Fruit fly (Drosophila melanogaster): ENCODE results near the gene CG13482.

The CG13482 gene

DNA sequence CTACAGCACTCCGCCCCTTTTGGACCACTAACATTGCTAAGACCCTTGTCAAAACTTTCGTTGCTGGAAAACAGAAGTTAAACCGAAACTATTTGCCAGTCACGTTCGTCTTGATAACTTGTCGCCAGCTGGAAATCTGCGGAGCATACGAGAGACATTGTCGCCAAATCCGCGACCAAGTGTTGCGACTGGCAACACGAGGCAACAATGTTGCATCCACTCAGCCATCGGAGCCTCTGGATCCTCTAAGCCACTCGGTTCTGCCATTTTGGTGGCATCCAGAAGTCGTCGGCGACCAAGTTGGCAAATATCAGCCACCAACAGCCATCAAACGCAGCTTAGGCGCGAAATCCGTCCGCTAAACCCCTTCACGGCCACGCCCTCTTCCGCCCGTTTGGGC lies 46.7 kb downstream of the CG13482 start:
- TF ChIP-seq Abd-B (GFP tag; optimal IDR thresholded peaks at IDR 0.05) (no peak), Vsx2 (GFP tag; optimal IDR thresholded peaks at IDR 0.05; ENCODE audit: partially characterized antibody) (no peak), Dif (GFP tag; optimal IDR thresholded peaks at IDR 0.05; ENCODE audit: partially characterized antibody) (no peak), tai (GFP tag; optimal IDR thresholded peaks at IDR 0.05) (no peak), rgr (GFP tag; optimal IDR thresholded peaks at IDR 0.05) (no peak), HLH106 (tag; optimal IDR thresholded peaks at IDR 0.05) (no peak), Rel (GFP tag; optimal IDR thresholded peaks at IDR 0.05) (no peak), Rel (tag; optimal IDR thresholded peaks at IDR 0.05) (no peak), pan (optimal IDR thresholded peaks at IDR 0.05) (no peak), N (GFP tag; optimal IDR thresholded peaks at IDR 0.05) (no peak), sage (GFP tag; optimal IDR thresholded peaks at IDR 0.05) (no peak), br (GFP tag; optimal IDR thresholded peaks at IDR 0.05) (no peak), jim (GFP tag; optimal IDR thresholded peaks at IDR 0.05) (no peak), h (GFP tag; optimal IDR thresholded peaks at IDR 0.05) (no peak), Hr78 (GFP tag; optimal IDR thresholded peaks at IDR 0.05) (no peak), CG9705 (GFP tag; optimal IDR thresholded peaks at IDR 0.05) (no peak), ey (GFP tag; optimal IDR thresholded peaks at IDR 0.05) (no peak), Sp1 (GFP tag; optimal IDR thresholded peaks at IDR 0.05) (no peak), Hr83 (GFP tag; optimal IDR thresholded peaks at IDR 0.05; ENCODE audit: poor library complexity, severe bottlenecking) (no peak)

Measured in whole organism, wandering third instar larva.